Worm (Caenorhabditis elegans) whole organism, early embryonic: ENCODE results near the gene Y43F8B.11.

ENCODE experiments used
- F13C5.2 ChIP-seq: sonication (generic microtip); optimal IDR thresholded peaks from 2 replicates; lab custom pipeline; 2017; ENCODE audit warnings: mild to moderate bottlenecking, missing genetic modification characterization, inconsistent platforms, missing compliant biosample characterization
- ama-1 ChIP-seq: fragments of 150-350 bp; optimal IDR thresholded peaks from 2 replicates; lab custom pipeline; 2014
- ceh-13 ChIP-seq: fragments of 200-800 bp; sonication (Bioruptor generic); optimal IDR thresholded peaks from 2 replicates; lab custom pipeline; 2018; ENCODE audit warnings: mild to moderate bottlenecking, missing genetic modification characterization, missing compliant biosample characterization
- tbx-11 ChIP-seq: fragments of 200-800 bp; sonication (Bioruptor generic); IDR thresholded peaks from 2 replicates; pipeline ENCODE4 v1.3.6; 2022; ENCODE audit warnings: missing genetic modification characterization, missing compliant biosample characterization

ce11 chrV:19448805-19449204, 21.7 kb upstream of the Y43F8B.11 start, which contains the start of gene M04C3.2:
- TF ChIP-seq ceh-13 (no peak), tbx-11 (GFP tag; lab: Robert Waterston, UW) (no peak), ama-1 (lab: Kevin White, UChicago) (no peak), F13C5.2 (tag; lab: Kevin White, UChicago) (no peak)
